Fruit fly (Drosophila melanogaster) whole organism, embryonic: ENCODE measurements around the gene morgue.

Experiments used
- Aef1 ChIP-seq: fragments of 200-800 bp; sonication (Bioruptor generic); IDR thresholded peaks from 3 replicates; pipeline ENCODE4 v1.3.6; 2022; ENCODE audit warnings: missing biosample characterization, missing genetic modification characterization
- Atf6 ChIP-seq: fragments of 200-800 bp; sonication (Bioruptor generic); IDR thresholded peaks from 2 replicates; pipeline ENCODE4 v1.3.6; 2022; ENCODE audit warnings: missing biosample characterization, missing genetic modification characterization
- CG10274 ChIP-seq: fragments of 200-800 bp; sonication (Bioruptor generic); optimal IDR thresholded peaks from 3 replicates; lab custom pipeline; 2017; ENCODE audit warnings: missing biosample characterization, mild to moderate bottlenecking, missing genetic modification characterization
- CG11695 ChIP-seq: fragments of 200-800 bp; sonication (Bioruptor generic); IDR thresholded peaks from 3 replicates; pipeline ENCODE4 v1.3.6; 2022; ENCODE audit warnings: missing biosample characterization, missing genetic modification characterization
- CG12155 ChIP-seq: fragments of 200-800 bp; sonication (Bioruptor generic); optimal IDR thresholded peaks from 3 replicates; lab custom pipeline; 2016; ENCODE audit warnings: missing biosample characterization, missing genetic modification characterization
- CG13123 ChIP-seq: fragments of 200-800 bp; sonication (Bioruptor generic); optimal IDR thresholded peaks from 2 replicates; lab custom pipeline; 2016; ENCODE audit warnings: missing biosample characterization, missing genetic modification characterization
- CG13894 ChIP-seq: fragments of 200-800 bp; sonication (Bioruptor generic); optimal IDR thresholded peaks from 3 replicates; lab custom pipeline; 2018; ENCODE audit warnings: missing biosample characterization, mild to moderate bottlenecking, missing genetic modification characterization, moderate library complexity
- CG14014 ChIP-seq: fragments of 200-800 bp; sonication (Bioruptor generic); IDR thresholded peaks from 2 replicates; pipeline ENCODE4 v1.3.6; 2022; ENCODE audit warnings: missing biosample characterization, missing genetic modification characterization
- CG14860 ChIP-seq: fragments of 200-800 bp; sonication (Bioruptor generic); IDR thresholded peaks from 3 replicates; pipeline ENCODE4 v1.3.6; 2022; ENCODE audit warnings: missing biosample characterization, missing genetic modification characterization; ENCODE audit not compliant: partially characterized antibody
- CG15479 ChIP-seq: fragments of 200-800 bp; sonication (Bioruptor generic); optimal IDR thresholded peaks from 3 replicates; lab custom pipeline; 2019; ENCODE audit warnings: missing biosample characterization, mild to moderate bottlenecking, missing genetic modification characterization, moderate library complexity
- CG18011 ChIP-seq: fragments of 200-800 bp; sonication (Bioruptor generic); optimal IDR thresholded peaks from 2 replicates; lab custom pipeline; 2017; ENCODE audit warnings: missing biosample characterization, missing genetic modification characterization, mild to moderate bottlenecking, moderate library complexity, missing genotype
- CG2712 ChIP-seq: fragments of 200-800 bp; optimal IDR thresholded peaks from 3 replicates; lab custom pipeline; 2019; ENCODE audit warnings: missing biosample characterization, mild to moderate bottlenecking, missing genetic modification characterization, moderate library complexity
- CG30403 ChIP-seq: fragments of 200-800 bp; sonication (Bioruptor generic); optimal IDR thresholded peaks from 3 replicates; lab custom pipeline; 2016; ENCODE audit warnings: missing biosample characterization, missing genetic modification characterization
- CG31224 ChIP-seq: fragments of 200-800 bp; sonication (Bioruptor generic); IDR thresholded peaks from 2 replicates; pipeline ENCODE4 v1.3.6; 2022; ENCODE audit warnings: missing biosample characterization, missing genetic modification characterization
- CG3847 ChIP-seq: fragments of 200-800 bp; sonication (Bioruptor generic); IDR thresholded peaks from 2 replicates; pipeline ENCODE4 v1.3.6; 2022; ENCODE audit warnings: missing biosample characterization, missing genetic modification characterization
- CG43689 ChIP-seq: fragments of 200-800 bp; sonication (Bioruptor generic); IDR thresholded peaks from 2 replicates; pipeline ENCODE4 v1.3.6; 2022; ENCODE audit warnings: missing biosample characterization, missing genetic modification characterization
- CG5180 ChIP-seq: fragments of 200-800 bp; sonication (Bioruptor generic); optimal IDR thresholded peaks from 3 replicates; lab custom pipeline; 2017; ENCODE audit warnings: missing biosample characterization, missing genetic modification characterization, mild to moderate bottlenecking, moderate library complexity, missing genetic modification reagents
- CG6272 ChIP-seq: fragments of 200-800 bp; sonication (Bioruptor generic); IDR thresholded peaks from 2 replicates; pipeline ENCODE4 v1.3.6; 2022; ENCODE audit warnings: missing biosample characterization, missing genetic modification characterization
- CG7786 ChIP-seq: fragments of 200-800 bp; sonication (Bioruptor generic); optimal IDR thresholded peaks from 2 replicates; lab custom pipeline; 2016; ENCODE audit warnings: missing biosample characterization, missing genetic modification characterization
- CG8944 ChIP-seq: fragments of 200-800 bp; sonication (Bioruptor generic); optimal IDR thresholded peaks from 3 replicates; lab custom pipeline; 2016; ENCODE audit warnings: missing biosample characterization, missing genetic modification characterization
- CG9932 ChIP-seq: fragments of 200-800 bp; sonication (Bioruptor generic); IDR thresholded peaks from 2 replicates; pipeline ENCODE4 v1.3.6; 2022; ENCODE audit warnings: missing biosample characterization, missing genetic modification characterization
- Ets65A ChIP-seq: fragments of 200-800 bp; sonication (Bioruptor generic); peaks from one replicate; lab custom pipeline; 2016; ENCODE audit warnings: missing biosample characterization, missing genetic modification characterization
- Fer1 ChIP-seq: fragments of 200-800 bp; sonication (Bioruptor generic); optimal IDR thresholded peaks from 2 replicates; lab custom pipeline; 2017; ENCODE audit warnings: missing biosample characterization, mild to moderate bottlenecking, missing genetic modification characterization
- Hmr ChIP-seq: fragments of 200-800 bp; sonication (Bioruptor generic); optimal IDR thresholded peaks from 3 replicates; lab custom pipeline; 2017; ENCODE audit warnings: mild to moderate bottlenecking, missing biosample characterization, missing genetic modification reagents, missing genetic modification characterization
- Jarid2 ChIP-seq: fragments of 200-800 bp; sonication (Bioruptor generic); optimal IDR thresholded peaks from 3 replicates; lab custom pipeline; 2017; ENCODE audit warnings: mild to moderate bottlenecking, missing biosample characterization, missing genetic modification reagents, missing genetic modification characterization
- Max ChIP-seq: fragments of 200-800 bp; sonication (Bioruptor generic); optimal IDR thresholded peaks from 2 replicates; lab custom pipeline; 2016; ENCODE audit warnings: missing biosample characterization, mild to moderate bottlenecking, missing genetic modification characterization
- Mrtf ChIP-seq: fragments of 200-800 bp; sonication (Bioruptor generic); IDR thresholded peaks from 3 replicates; pipeline ENCODE4 v1.3.6; 2022; ENCODE audit warnings: missing biosample characterization, missing genetic modification characterization
- NfI ChIP-seq: fragments of 200-800 bp; sonication (Bioruptor generic); optimal IDR thresholded peaks from 3 replicates; lab custom pipeline; 2018; ENCODE audit warnings: missing biosample characterization, mild to moderate bottlenecking, missing genetic modification characterization, moderate library complexity
- Optix ChIP-seq: fragments of 200-800 bp; sonication (Bioruptor generic); IDR thresholded peaks from 3 replicates; pipeline ENCODE4 v1.3.6; 2022; ENCODE audit warnings: missing biosample characterization, missing genetic modification characterization
- Sry-δ ChIP-seq: fragments of 200-800 bp; sonication (Bioruptor generic); optimal IDR thresholded peaks from 2 replicates; lab custom pipeline; 2016; ENCODE audit warnings: missing biosample characterization, missing genetic modification characterization
- Xbp1 ChIP-seq: fragments of 200-800 bp; sonication (Bioruptor generic); optimal IDR thresholded peaks from 3 replicates; lab custom pipeline; 2016; ENCODE audit warnings: missing biosample characterization, mild to moderate bottlenecking, missing genetic modification characterization
- Xrp1 ChIP-seq: fragments of 200-800 bp; sonication (Bioruptor generic); IDR thresholded peaks from 2 replicates; pipeline ENCODE4 v1.3.6; 2022; ENCODE audit warnings: missing biosample characterization, missing genetic modification characterization
- amos ChIP-seq: fragments of 200-800 bp; sonication (Bioruptor generic); IDR thresholded peaks from 2 replicates; pipeline ENCODE4 v1.3.6; 2022; ENCODE audit warnings: missing biosample characterization, missing genetic modification characterization; ENCODE audit not compliant: partially characterized antibody
- ase ChIP-seq: fragments of 200-800 bp; sonication (Bioruptor generic); IDR thresholded peaks from 3 replicates; pipeline ENCODE4 v1.3.6; 2022; ENCODE audit warnings: missing biosample characterization, missing genetic modification characterization
- chm ChIP-seq: fragments of 200-800 bp; sonication (Bioruptor generic); IDR thresholded peaks from 2 replicates; pipeline ENCODE4 v1.3.6; 2022; ENCODE audit warnings: missing biosample characterization, missing genetic modification characterization
- chn ChIP-seq: fragments of 200-800 bp; sonication (Bioruptor generic); optimal IDR thresholded peaks from 2 replicates; lab custom pipeline; 2016; ENCODE audit warnings: missing biosample characterization, missing genetic modification characterization
- dysf ChIP-seq: fragments of 200-800 bp; sonication (Bioruptor generic); IDR thresholded peaks from 3 replicates; pipeline ENCODE4 v1.3.6; 2022; ENCODE audit warnings: missing biosample characterization, missing genetic modification characterization
- gro ChIP-seq: fragments of 200-800 bp; sonication (Bioruptor generic); optimal IDR thresholded peaks from 2 replicates; lab custom pipeline; 2016; ENCODE audit warnings: missing biosample characterization, missing genetic modification characterization
- jing ChIP-seq: fragments of 200-800 bp; sonication (Bioruptor generic); optimal IDR thresholded peaks from 2 replicates; lab custom pipeline; 2018; ENCODE audit warnings: missing biosample characterization, mild to moderate bottlenecking, missing genetic modification characterization
- kni ChIP-seq: fragments of 200-800 bp; sonication (Bioruptor generic); optimal IDR thresholded peaks from 3 replicates; lab custom pipeline; 2017; ENCODE audit warnings: mild to moderate bottlenecking, missing biosample characterization, missing genetic modification reagents, missing genetic modification characterization
- lmd ChIP-seq: fragments of 200-800 bp; sonication (Bioruptor generic); IDR thresholded peaks from 2 replicates; pipeline ENCODE4 v1.3.6; 2022; ENCODE audit warnings: missing biosample characterization, missing genetic modification characterization
- pho ChIP-seq: fragments of 200-800 bp; sonication (Bioruptor generic); optimal IDR thresholded peaks from 2 replicates; lab custom pipeline; 2016; ENCODE audit warnings: missing biosample characterization, missing genetic modification characterization
- pros ChIP-seq: fragments of 200-800 bp; sonication (Bioruptor generic); optimal IDR thresholded peaks from 3 replicates; lab custom pipeline; 2019; ENCODE audit warnings: missing biosample characterization, mild to moderate bottlenecking, missing genetic modification characterization, moderate library complexity
- ranshi ChIP-seq: fragments of 200-800 bp; sonication (Bioruptor generic); IDR thresholded peaks from 2 replicates; pipeline ENCODE4 v1.3.6; 2022; ENCODE audit warnings: missing biosample characterization, missing genetic modification characterization
- seq ChIP-seq: fragments of 200-800 bp; sonication (Bioruptor generic); IDR thresholded peaks from 2 replicates; pipeline ENCODE4 v1.3.6; 2022; ENCODE audit warnings: missing biosample characterization, missing genetic modification characterization
- slbo ChIP-seq: fragments of 200-800 bp; sonication (Bioruptor generic); IDR thresholded peaks from 2 replicates; pipeline ENCODE4 v1.3.6; 2022; ENCODE audit warnings: missing biosample characterization, missing genetic modification characterization
- ttk ChIP-seq: fragments of 200-800 bp; sonication (Bioruptor generic); IDR thresholded peaks from 2 replicates; pipeline ENCODE4 v2.1.2; 2022; ENCODE audit warnings: missing biosample characterization, missing genetic modification characterization
- tup ChIP-seq: fragments of 200-800 bp; sonication (Bioruptor generic); optimal IDR thresholded peaks from 2 replicates; lab custom pipeline; 2016; ENCODE audit warnings: missing biosample characterization, mild to moderate bottlenecking, missing genetic modification characterization, moderate library complexity
- zf30C ChIP-seq: fragments of 200-800 bp; sonication (Bioruptor generic); optimal IDR thresholded peaks from 3 replicates; lab custom pipeline; 2018; ENCODE audit warnings: missing biosample characterization, mild to moderate bottlenecking, missing genetic modification characterization

Gene morgue

dm6 chr2L:4440881-4441737 lies 3.4 kb downstream of the morgue start, which contains the start of gene CG15431 (continued):
- TF ChIP-seq tup (GFP tag; lab: Kevin White, UChicago) (peak; percentile 25), CG6272 (peak; percentile 35; the same call in 1 of the 2 replicates), Ets65A (GFP tag; lab: Kevin White, UChicago) (peak; percentile 71), CG9932 (GFP tag; lab: Robert Waterston, UW) (peak; percentile 61), slbo (GFP tag; lab: Robert Waterston, UW) (peak; percentile 78), Jarid2 (GFP tag; lab: Kevin White, UChicago) (peak; percentile 82), amos (GFP tag; lab: Robert Waterston, UW) (peak; percentile 14; the same call in 1 of the 2 replicates), ttk (GFP tag; lab: Robert Waterston, UW) (peak; percentile 57), CG7786 (GFP tag; lab: Kevin White, UChicago) (peak; percentile 13), Xrp1 (GFP tag; lab: Robert Waterston, UW) (peak; percentile 57), CG14860 (GFP tag; lab: Robert Waterston, UW) (no peak), CG13123 (GFP tag; lab: Kevin White, UChicago) (peak; percentile 5), Aef1 (GFP tag; lab: Robert Waterston, UW) (peak; percentile 46; the same call in 2 of the 3 replicates), Fer1 (GFP tag; lab: Kevin White, UChicago) (peak; percentile 67), lmd (peak; percentile 56; the same call in 1 of the 2 replicates), CG30403 (peak; percentile 55), Sry-δ (GFP tag; lab: Kevin White, UChicago) (no peak), chm (0 out of 2 replicates have a peak, but pooled peaks have one; percentile 35), CG14014 (GFP tag; lab: Robert Waterston, UW) (peak; percentile 64; the same call in 1 of the 2 replicates), CG43689 (GFP tag; lab: Robert Waterston, UW) (no peak), Max (peak; percentile 53), CG5180 (GFP tag; lab: Kevin White, UChicago) (peak; percentile 59), chn (GFP tag; lab: Kevin White, UChicago) (peak; percentile 14), CG31224 (GFP tag; lab: Robert Waterston, UW) (peak; percentile 37; the same call in 1 of the 2 replicates), seq (GFP tag; lab: Robert Waterston, UW) (peak; percentile 53; the same call in 1 of the 2 replicates), gro (peak; percentile 42), zf30C (peak; percentile 67), CG10274 (GFP tag; lab: Kevin White, UChicago) (peak; percentile 21), Atf6 (peak; percentile 80), NfI (peak; percentile 67), ase (peak; percentile 52; the same call in 2 of the 3 replicates), CG2712 (tag; lab: Kevin White, UChicago) (peak; percentile 40), Mrtf (GFP tag; lab: Robert Waterston, UW) (peak; percentile 67; the same call in 1 of the 3 replicates), ranshi (GFP tag; lab: Robert Waterston, UW) (no peak; the same call in 1 of the 2 replicates), Hmr (GFP tag; lab: Kevin White, UChicago) (peak; percentile 75), CG11695 (GFP tag; lab: Robert Waterston, UW) (no peak), CG18011 (GFP tag; lab: Kevin White, UChicago) (peak; percentile 25), CG15479 (GFP tag; lab: Kevin White, UChicago) (no peak), Optix (GFP tag; lab: Robert Waterston, UW) (0 out of 3 replicates have a peak, but pooled peaks have one; percentile 50), pho (GFP tag; lab: Kevin White, UChicago) (peak; percentile 3), pros (no peak), dysf (GFP tag; lab: Robert Waterston, UW) (peak; percentile 70), CG13894 (tag; lab: Kevin White, UChicago) (peak; percentile 15), jing (peak; percentile 11), CG3847 (GFP tag; lab: Robert Waterston, UW) (peak; percentile 39), CG8944 (GFP tag; lab: Kevin White, UChicago) (no peak), Xbp1 (GFP tag; lab: Kevin White, UChicago) (peak; percentile 65), kni (GFP tag; lab: Kevin White, UChicago) (no peak), CG12155 (GFP tag; lab: Kevin White, UChicago) (no peak)
